Worm (Caenorhabditis elegans) whole organism, early embryonic: ENCODE data around the gene F22H10.6.

Experiments used
- B0310.2 ChIP-seq: sonication (generic microtip); optimal IDR thresholded peaks from 2 replicates; lab custom pipeline; 2016; ENCODE audit warnings: mild to moderate bottlenecking, missing genetic modification characterization, missing compliant biosample characterization
- F13C5.2 ChIP-seq: sonication (generic microtip); optimal IDR thresholded peaks from 2 replicates; lab custom pipeline; 2017; ENCODE audit warnings: mild to moderate bottlenecking, missing genetic modification characterization, inconsistent platforms, missing compliant biosample characterization
- aly-1 ChIP-seq: sonication (generic microtip); optimal IDR thresholded peaks from 2 replicates; lab custom pipeline; 2016; ENCODE audit warnings: missing genetic modification characterization, missing compliant biosample characterization
- ama-1 ChIP-seq: fragments of 150-350 bp; optimal IDR thresholded peaks from 2 replicates; lab custom pipeline; 2014
- ets-7 ChIP-seq: sonication (generic microtip); optimal IDR thresholded peaks from 2 replicates; lab custom pipeline; 2016; ENCODE audit warnings: missing genotype, missing genetic modification characterization, missing compliant biosample characterization
- hmbx-1 ChIP-seq: sonication (generic microtip); optimal IDR thresholded peaks from 2 replicates; lab custom pipeline; 2016; ENCODE audit warnings: mild to moderate bottlenecking, missing genetic modification characterization, missing compliant biosample characterization
- hmg-4 ChIP-seq: fragments of 200-800 bp; sonication (Bioruptor generic); optimal IDR thresholded peaks from 2 replicates; lab custom pipeline; 2018; ENCODE audit warnings: mild to moderate bottlenecking, missing genetic modification characterization, missing compliant biosample characterization
- hnd-1 ChIP-seq: sonication (generic microtip); optimal IDR thresholded peaks from 2 replicates; lab custom pipeline; 2016; ENCODE audit warnings: missing genetic modification characterization, missing compliant biosample characterization
- pes-1 ChIP-seq: fragments of 200-800 bp; sonication (Bioruptor generic); IDR thresholded peaks from 2 replicates; pipeline ENCODE4 v1.3.6; 2022; ENCODE audit warnings: missing genetic modification reagents, missing genetic modification characterization, missing compliant biosample characterization
- scrt-1 ChIP-seq: fragments of 200-800 bp; sonication (Bioruptor generic); IDR thresholded peaks from 2 replicates; pipeline ENCODE4 v1.3.6; 2022; ENCODE audit warnings: missing genetic modification characterization, missing compliant biosample characterization
- sea-1 ChIP-seq: fragments of 200-800 bp; sonication (Bioruptor generic); conservative IDR thresholded peaks from 2 replicates; pipeline ENCODE4 v1.3.6; 2022; ENCODE audit warnings: missing genetic modification characterization, missing compliant biosample characterization
- tbx-11 ChIP-seq: fragments of 200-800 bp; sonication (Bioruptor generic); IDR thresholded peaks from 2 replicates; pipeline ENCODE4 v1.3.6; 2022; ENCODE audit warnings: missing genetic modification characterization, missing compliant biosample characterization
- tbx-37 ChIP-seq: fragments of 200-800 bp; sonication (Bioruptor generic); conservative IDR thresholded peaks from 2 replicates; pipeline ENCODE4 v1.3.6; 2022; ENCODE audit warnings: missing genetic modification reagents, missing genetic modification characterization, missing compliant biosample characterization
- tra-4 ChIP-seq: sonication (generic microtip); optimal IDR thresholded peaks from 2 replicates; lab custom pipeline; 2017; ENCODE audit warnings: missing genetic modification characterization, missing compliant biosample characterization

ce11 chrX:16647222-16647621 is 43.9 kb downstream of the F22H10.6 start:
- TF ChIP-seq scrt-1 (GFP tag; lab: Robert Waterston, UW) (no peak), ama-1 (lab: Kevin White, UChicago) (no peak), hnd-1 (tag; lab: Kevin White, UChicago) (no peak), sea-1 (GFP tag; lab: Robert Waterston, UW) (no peak), ets-7 (tag; lab: Kevin White, UChicago) (no peak), hmg-4 (GFP tag; lab: Kevin White, UChicago) (no peak), aly-1 (tag; lab: Kevin White, UChicago) (no peak), tra-4 (tag; lab: Kevin White, UChicago) (no peak), pes-1 (GFP tag; lab: Robert Waterston, UW) (no peak), F13C5.2 (no peak), hmbx-1 (tag; lab: Kevin White, UChicago) (no peak), tbx-37 (no peak), tbx-11 (GFP tag; lab: Robert Waterston, UW) (no peak), B0310.2 (tag; lab: Kevin White, UChicago) (no peak)
